Worm (Caenorhabditis elegans) whole organism, late embryonic: ENCODE results near the gene T27E4.1.

Experiments used
- C38D4.7 ChIP-seq: fragments of 200-800 bp; sonication (Bioruptor generic); optimal IDR thresholded peaks from 2 replicates; lab custom pipeline; 2018; ENCODE audit warnings: mild to moderate bottlenecking, missing genetic modification characterization, moderate library complexity, missing compliant biosample characterization
- F13H6.1 ChIP-seq: sonication (generic microtip); optimal IDR thresholded peaks from 2 replicates; lab custom pipeline; 2016; ENCODE audit warnings: missing genetic modification characterization, missing compliant biosample characterization
- K02D7.2 ChIP-seq: sonication (generic microtip); optimal IDR thresholded peaks from 2 replicates; lab custom pipeline; 2017; ENCODE audit warnings: mild to moderate bottlenecking, missing genetic modification characterization, missing compliant biosample characterization
- Y22D7AL.16 ChIP-seq: sonication (generic microtip); optimal IDR thresholded peaks from 2 replicates; lab custom pipeline; 2016; ENCODE audit warnings: missing genetic modification characterization, missing compliant biosample characterization
- ceh-18 ChIP-seq: sonication (generic microtip); optimal IDR thresholded peaks from 2 replicates; lab custom pipeline; 2016; ENCODE audit warnings: missing genetic modification characterization, missing compliant biosample characterization
- ceh-19 ChIP-seq: fragments of 200-800 bp; sonication (Bioruptor generic); optimal IDR thresholded peaks from 2 replicates; lab custom pipeline; 2018; ENCODE audit warnings: mild to moderate bottlenecking, missing genetic modification characterization, missing compliant biosample characterization
- ceh-2 ChIP-seq: sonication (generic microtip); optimal IDR thresholded peaks from 2 replicates; lab custom pipeline; 2016; ENCODE audit warnings: missing genotype, missing genetic modification characterization, missing compliant biosample characterization
- ceh-22 ChIP-seq: sonication (generic microtip); optimal IDR thresholded peaks from 2 replicates; lab custom pipeline; 2017; ENCODE audit warnings: missing biosample characterization, missing genetic modification characterization
- ceh-24 ChIP-seq: sonication (generic microtip); optimal IDR thresholded peaks from 2 replicates; lab custom pipeline; 2016; ENCODE audit warnings: mild to moderate bottlenecking, missing genetic modification characterization, missing compliant biosample characterization
- ceh-30 ChIP-seq: fragments of 150-350 bp; optimal IDR thresholded peaks from 2 replicates; lab custom pipeline; 2014; ENCODE audit warnings: missing biosample characterization, missing genetic modification characterization
- ceh-34 ChIP-seq: sonication (generic microtip); optimal IDR thresholded peaks from 2 replicates; lab custom pipeline; 2016; ENCODE audit warnings: mild to moderate bottlenecking, missing genetic modification characterization, missing compliant biosample characterization
- ceh-6 ChIP-seq: fragments of 200-800 bp; sonication (Bioruptor generic); optimal IDR thresholded peaks from 2 replicates; lab custom pipeline; 2018; ENCODE audit warnings: mild to moderate bottlenecking, missing genetic modification characterization, missing compliant biosample characterization
- dve-1 ChIP-seq: sonication (generic microtip); optimal IDR thresholded peaks from 2 replicates; lab custom pipeline; 2017; ENCODE audit warnings: antibody characterized with exemption, mild to moderate bottlenecking, missing genetic modification characterization, missing compliant biosample characterization
- elt-4 ChIP-seq: sonication (generic microtip); optimal IDR thresholded peaks from 2 replicates; lab custom pipeline; 2016; ENCODE audit warnings: missing genetic modification characterization, missing compliant biosample characterization
- eyg-1 ChIP-seq: sonication (generic microtip); optimal IDR thresholded peaks from 2 replicates; lab custom pipeline; 2016; ENCODE audit warnings: missing genotype, missing genetic modification characterization, missing compliant biosample characterization
- hlh-15 ChIP-seq: sonication (generic microtip); optimal IDR thresholded peaks from 2 replicates; lab custom pipeline; 2016; ENCODE audit warnings: missing genetic modification characterization, missing compliant biosample characterization
- lim-6 ChIP-seq: sonication (generic microtip); optimal IDR thresholded peaks from 2 replicates; lab custom pipeline; 2016; ENCODE audit warnings: missing genetic modification characterization, missing compliant biosample characterization
- madf-2 ChIP-seq: sonication (generic microtip); optimal IDR thresholded peaks from 2 replicates; lab custom pipeline; 2017; ENCODE audit warnings: missing genetic modification characterization, missing compliant biosample characterization
- mec-3 ChIP-seq: sonication (generic microtip); optimal IDR thresholded peaks from 2 replicates; lab custom pipeline; 2016; ENCODE audit warnings: borderline replicate concordance, missing genetic modification characterization, missing compliant biosample characterization
- nfya-1 ChIP-seq: sonication (generic microtip); optimal IDR thresholded peaks from 2 replicates; lab custom pipeline; 2017; ENCODE audit warnings: missing genetic modification characterization, mild to moderate bottlenecking, missing compliant biosample characterization, antibody characterized with exemption, moderate library complexity
- nhr-11 ChIP-seq: fragments of 150-350 bp; optimal IDR thresholded peaks from 2 replicates; lab custom pipeline; 2014; ENCODE audit warnings: missing biosample characterization, missing genetic modification characterization
- nhr-232 ChIP-seq: sonication (generic microtip); optimal IDR thresholded peaks from 2 replicates; lab custom pipeline; 2016; ENCODE audit warnings: missing genetic modification characterization, missing compliant biosample characterization
- odd-2 ChIP-seq: sonication (generic microtip); optimal IDR thresholded peaks from 2 replicates; lab custom pipeline; 2017; ENCODE audit warnings: antibody characterized with exemption, mild to moderate bottlenecking, missing genetic modification characterization, missing compliant biosample characterization
- pag-3 ChIP-seq: sonication (generic microtip); optimal IDR thresholded peaks from 2 replicates; lab custom pipeline; 2016; ENCODE audit warnings: missing compliant biosample characterization, missing genetic modification characterization, borderline replicate concordance
- pha-4 ChIP-seq: fragments of 150-350 bp; optimal IDR thresholded peaks from 2 replicates; lab custom pipeline; 2018; ENCODE audit warnings: missing biosample characterization, missing genetic modification reagents, missing genetic modification characterization
- pqm-1 ChIP-seq: sonication (generic microtip); optimal IDR thresholded peaks from 2 replicates; lab custom pipeline; 2016; ENCODE audit warnings: missing genetic modification characterization, missing compliant biosample characterization
- ref-2 ChIP-seq: sonication (generic microtip); optimal IDR thresholded peaks from 2 replicates; lab custom pipeline; 2016; ENCODE audit warnings: missing genetic modification characterization, missing compliant biosample characterization
- rnt-1 ChIP-seq: sonication (generic microtip); optimal IDR thresholded peaks from 2 replicates; lab custom pipeline; 2016; ENCODE audit warnings: missing genetic modification characterization, missing compliant biosample characterization
- sox-2 ChIP-seq: fragments of 200-800 bp; sonication (Bioruptor generic); IDR thresholded peaks from 2 replicates; pipeline ENCODE4 v1.3.6; 2022; ENCODE audit warnings: missing genetic modification reagents, missing genetic modification characterization, missing compliant biosample characterization
- unc-55 ChIP-seq: sonication (generic microtip); optimal IDR thresholded peaks from 2 replicates; lab custom pipeline; 2017; ENCODE audit warnings: missing biosample characterization, missing genetic modification reagents, missing genetic modification characterization
- unc-86 ChIP-seq: sonication (generic microtip); optimal IDR thresholded peaks from 2 replicates; lab custom pipeline; 2016; ENCODE audit warnings: missing genetic modification characterization, missing compliant biosample characterization
- zip-5 ChIP-seq: sonication (generic microtip); optimal IDR thresholded peaks from 2 replicates; lab custom pipeline; 2016; ENCODE audit warnings: missing genetic modification characterization, missing compliant biosample characterization

Gene T27E4.1

ce11 chrV:9088758-9089157, 3.4 kb upstream of the T27E4.1 start (continued):
- no peak for TF ChIP-seq elt-4 (tag; lab: Kevin White, UChicago)
- no peak for TF ChIP-seq ceh-6 (GFP tag; lab: Kevin White, UChicago)
- no peak for TF ChIP-seq pqm-1
- no peak for TF ChIP-seq ceh-19 (GFP tag; lab: Kevin White, UChicago)
- no peak for TF ChIP-seq ceh-18 (tag; lab: Kevin White, UChicago)
- no peak for TF ChIP-seq eyg-1 (tag; lab: Kevin White, UChicago)
- TF ChIP-seq odd-2 (tag; lab: Kevin White, UChicago) = no peak
- TF ChIP-seq unc-55 (GFP tag; lab: Kevin White, UChicago) = no peak
- TF ChIP-seq ceh-24 (tag; lab: Kevin White, UChicago) = peak; percentile 1

- TF ChIP-seq ceh-30 = peak; percentile 35
- TF ChIP-seq, all 69 proteins: peak for 1; not testable (repeated sequence) for 68
These were observed 1.0 kb upstream of the T27E4.1 start for ce11 chrV:9090824-9091798.

ce11 chrV:9094060-9094628, 2.0 kb downstream of the T27E4.1 start:
- TF ChIP-seq unc-86 (no peak), ceh-6 (GFP tag; lab: Kevin White, UChicago) (no peak), ceh-34 (tag; lab: Kevin White, UChicago) (no peak), ceh-2 (tag; lab: Kevin White, UChicago) (no peak), F13H6.1 (tag; lab: Kevin White, UChicago) (no peak), lim-6 (no peak), ceh-30 (no peak), ceh-22 (tag; lab: Kevin White, UChicago) (no peak), ref-2 (no peak), rnt-1 (tag; lab: Kevin White, UChicago) (no peak), pha-4 (tag; lab: Kevin White, UChicago) (no peak), sox-2 (GFP tag; lab: Robert Waterston, UW) (no peak), nfya-1 (tag; lab: Kevin White, UChicago) (no peak), unc-55 (GFP tag; lab: Kevin White, UChicago) (no peak), zip-5 (tag; lab: Kevin White, UChicago) (no peak)

- TF ChIP-seq lim-6 (no peak), C38D4.7 (GFP tag; lab: Kevin White, UChicago) (no peak), madf-2 (tag; lab: Kevin White, UChicago) (no peak), pqm-1 (no peak), hlh-15 (tag; lab: Kevin White, UChicago) (no peak), nhr-11 (no peak), Y22D7AL.16 (tag; lab: Kevin White, UChicago) (no peak), K02D7.2 (tag; lab: Kevin White, UChicago) (no peak), pag-3 (tag; lab: Kevin White, UChicago) (no peak), mec-3 (tag; lab: Kevin White, UChicago) (no peak), nhr-232 (tag; lab: Kevin White, UChicago) (no peak), dve-1 (no peak)
These were observed 2.8 kb downstream of the T27E4.1 start for ce11 chrV:9094976-9095375.
